Fruit fly (Drosophila melanogaster): ENCODE results near the gene Afti.

Afti gene

DNA sequence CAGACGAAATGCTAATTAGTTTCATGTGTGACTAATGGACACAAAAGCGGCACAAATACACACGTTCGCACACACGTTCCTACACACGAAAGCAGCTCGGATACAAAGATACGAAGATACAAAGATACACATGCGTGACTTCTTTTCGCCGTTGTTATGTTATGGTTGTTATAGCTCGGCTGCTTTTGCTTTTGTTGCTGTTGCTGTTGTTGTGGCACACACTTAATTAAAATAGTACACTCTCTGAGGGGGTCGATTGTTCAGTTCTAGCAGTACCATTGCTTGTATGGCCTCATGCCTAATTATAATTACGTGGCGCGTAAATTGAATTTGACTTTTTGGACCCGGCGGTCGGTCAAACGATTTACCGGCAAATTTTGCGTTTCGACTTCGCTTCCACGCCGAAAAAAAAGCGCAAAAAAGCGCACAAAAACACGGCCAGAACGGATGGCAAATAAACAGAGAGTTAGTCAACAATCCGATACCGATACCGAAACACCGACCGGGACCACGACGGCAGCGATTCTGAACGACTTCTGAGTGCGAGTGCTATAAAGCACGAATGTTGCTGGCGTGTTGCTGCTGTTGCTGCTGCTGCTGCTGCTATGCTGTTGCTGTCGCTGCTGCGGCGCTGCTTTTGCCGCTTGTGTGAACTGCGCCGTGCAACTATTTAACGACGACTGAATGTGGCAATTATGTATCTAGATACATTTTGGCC, 43.2 kb upstream of the Afti start (continued):
- TF ChIP-seq H15 (GFP tag; IDR thresholded peaks at IDR 0.05) (no peak), CG13287 (GFP tag; IDR thresholded peaks at IDR 0.05; ENCODE audit: partially characterized antibody) (no peak), Optix (GFP tag; IDR thresholded peaks at IDR 0.05) (no peak), CG31441 (GFP tag; IDR thresholded peaks at IDR 0.05) (no peak), CG7372 (GFP tag; IDR thresholded peaks at IDR 0.05) (no peak), H2.0 (GFP tag; IDR thresholded peaks at IDR 0.05) (no peak), her (GFP tag; optimal IDR thresholded peaks at IDR 0.05) (no peak), Adf1 (GFP tag; IDR thresholded peaks at IDR 0.05) (peak; percentile 91), grau (tag; optimal IDR thresholded peaks at IDR 0.05) (no peak), sens-2 (GFP tag; IDR thresholded peaks at IDR 0.05) (0 out of 2 replicates have a peak, but pooled peaks have one; percentile 9), Dbx (GFP tag; IDR thresholded peaks at IDR 0.05) (peak; percentile 59; the same call in 2 of the 3 replicates), CG11504 (tag; optimal IDR thresholded peaks at IDR 0.05) (no peak), Drgx (GFP tag; IDR thresholded peaks at IDR 0.05) (0 out of 2 replicates have a peak, but pooled peaks have one; percentile 31), CG32532 (GFP tag; IDR thresholded peaks at IDR 0.05) (peak; percentile 43; the same call in 1 of the 2 replicates), crol (GFP tag; IDR thresholded peaks at IDR 0.05) (no peak), CG2120 (GFP tag; optimal IDR thresholded peaks at IDR 0.05) (peak; percentile 19), CG10543 (GFP tag; optimal IDR thresholded peaks at IDR 0.05) (peak; percentile 3), gsb-n (tag; optimal IDR thresholded peaks at IDR 0.05) (peak; percentile 69), Bgb (GFP tag; IDR thresholded peaks at IDR 0.05; ENCODE audit: partially characterized antibody) (peak; percentile 43; the same call in 1 of the 2 replicates), tgo (GFP tag; IDR thresholded peaks at IDR 0.05) (no peak), CG2678 (tag; optimal IDR thresholded peaks at IDR 0.05) (no peak), CG10267 (tag; optimal IDR thresholded peaks at IDR 0.05) (no peak), da (GFP tag; optimal IDR thresholded peaks at IDR 0.05) (no peak), stwl (tag; optimal IDR thresholded peaks at IDR 0.05) (no peak), eve (GFP tag; optimal IDR thresholded peaks at IDR 0.05) (peak in 1 of 2 experiments; percentile 39), E2f2 (GFP tag; IDR thresholded peaks at IDR 0.05) (no peak), ssp (GFP tag; IDR thresholded peaks at IDR 0.05) (no peak), CG18476 (GFP tag; optimal IDR thresholded peaks at IDR 0.05) (peak; percentile 72), CG10366 (GFP tag; IDR thresholded peaks at IDR 0.05) (no peak), amos (GFP tag; IDR thresholded peaks at IDR 0.05; ENCODE audit: partially characterized antibody) (peak; percentile 25; the same call in 1 of the 2 replicates), ro (GFP tag; IDR thresholded peaks at IDR 0.05) (no peak), zfh1 (GFP tag; IDR thresholded peaks at IDR 0.05) (0 out of 3 replicates have a peak, but pooled peaks have one; percentile 17), pan (optimal IDR thresholded peaks at IDR 0.05) (no peak), pan (GFP tag; optimal IDR thresholded peaks at IDR 0.05 in 1 of 2, IDR thresholded peaks at IDR 0.05 in 1 of 2) (peak in 1 of 2 experiments; percentile 6), sug (tag; optimal IDR thresholded peaks at IDR 0.05) (no peak), Antp (GFP tag; optimal IDR thresholded peaks at IDR 0.05) (peak; percentile 14), Dp (GFP tag; optimal IDR thresholded peaks at IDR 0.05) (no peak), CG6813 (GFP tag; optimal IDR thresholded peaks at IDR 0.05) (no peak), nmo (GFP tag; optimal IDR thresholded peaks at IDR 0.05) (no peak), wdn (GFP tag; IDR thresholded peaks at IDR 0.05) (0 out of 2 replicates have a peak, but pooled peaks have one; percentile 15), stc (GFP tag; IDR thresholded peaks at IDR 0.05) (no peak), bcd (GFP tag; optimal IDR thresholded peaks at IDR 0.05) (no peak), trem (tag; optimal IDR thresholded peaks at IDR 0.05) (no peak), CG10959 (GFP tag; IDR thresholded peaks at IDR 0.05) (no peak), pb (GFP tag; optimal IDR thresholded peaks at IDR 0.05) (no peak), CG12769 (tag; optimal IDR thresholded peaks at IDR 0.05) (peak; percentile 5), gem (tag; optimal IDR thresholded peaks at IDR 0.05) (no peak), HLH54F (GFP tag; optimal IDR thresholded peaks at IDR 0.05) (no peak), NK7.1 (GFP tag; optimal IDR thresholded peaks at IDR 0.05) (peak; percentile 8)

All from whole organism, embryonic.